Fruit fly (Drosophila melanogaster): ENCODE results near the gene NP15.6.

dm6 chr3R:19028758-19029157 lies 1.6 kb downstream of the NP15.6 start, which contains the start of the genes GatA and P5cr:
- TF ChIP-seq EcR (GFP tag; optimal IDR thresholded peaks at IDR 0.05) (no peak), usp (GFP tag; optimal IDR thresholded peaks at IDR 0.05) (no peak), CG8478 (optimal IDR thresholded peaks at IDR 0.05) (no peak), psq (optimal IDR thresholded peaks at IDR 0.05) (no peak), Dll (optimal IDR thresholded peaks at IDR 0.05) (no peak), pan (optimal IDR thresholded peaks at IDR 0.05) (no peak)

All from whole organism.